Worm (Caenorhabditis elegans) whole organism, L1 larva: Measurements from ENCODE around the gene M01F1.9.

Experiments
- C04F5.9 ChIP-seq: sonication (generic microtip); optimal IDR thresholded peaks from 2 replicates; lab custom pipeline; 2016; ENCODE audit warnings: missing genetic modification characterization, missing compliant biosample characterization
- C16A3.4 ChIP-seq: fragments of 150-350 bp; optimal IDR thresholded peaks from 2 replicates; lab custom pipeline; 2014; ENCODE audit warnings: missing biosample characterization, missing genetic modification characterization
- C34B4.2 ChIP-seq: sonication (generic microtip); optimal IDR thresholded peaks from 2 replicates; lab custom pipeline; 2017; ENCODE audit warnings: mild to moderate bottlenecking, missing genetic modification characterization, missing compliant biosample characterization
- aly-2 ChIP-seq: fragments of 150-350 bp; optimal IDR thresholded peaks from 2 replicates; lab custom pipeline; 2014; ENCODE audit warnings: missing biosample characterization, missing genetic modification characterization
- blmp-1 ChIP-seq: fragments of 150-350 bp; optimal IDR thresholded peaks from 2 replicates; lab custom pipeline; 2014; ENCODE audit warnings: missing biosample characterization, missing genetic modification characterization
- ceh-63 ChIP-seq: fragments of 200-800 bp; sonication (Bioruptor generic); optimal IDR thresholded peaks from 2 replicates; lab custom pipeline; 2018; ENCODE audit warnings: mild to moderate bottlenecking, missing genetic modification characterization, missing compliant biosample characterization
- ceh-8 ChIP-seq: fragments of 200-800 bp; sonication (Bioruptor generic); optimal IDR thresholded peaks from 2 replicates; lab custom pipeline; 2018; ENCODE audit warnings: mild to moderate bottlenecking, missing genetic modification characterization, moderate library complexity, missing compliant biosample characterization
- ces-1 ChIP-seq: fragments of 150-350 bp; optimal IDR thresholded peaks from 2 replicates; lab custom pipeline; 2014; ENCODE audit warnings: missing biosample characterization, missing genetic modification reagents, missing genetic modification characterization
- dpl-1 ChIP-seq, 3 experiments: fragments of 150-350 bp in 2 of 3; sonication (generic microtip) in 1 of 3; optimal IDR thresholded peaks; 2 replicates each; lab custom pipeline; 2014 to 2017; ENCODE audit warnings: missing biosample characterization in 3 of 3, missing genetic modification characterization in 3 of 3, missing genetic modification reagents in 3 of 3
- dsc-1 ChIP-seq: sonication (generic microtip); optimal IDR thresholded peaks from 2 replicates; lab custom pipeline; 2016; ENCODE audit warnings: mild to moderate bottlenecking, missing genetic modification characterization, missing compliant biosample characterization
- efl-1 ChIP-seq, 4 experiments: fragments of 150-350 bp; optimal IDR thresholded peaks in 3 of 4; peaks in 1 of 4; 1 replicate in 1 of 4; 2 replicates in 3 of 4; lab custom pipeline; 2014; ENCODE audit warnings: missing biosample characterization in 2 of 4, missing genetic modification characterization in 2 of 4, missing genetic modification reagents in 2 of 4
- efl-3 ChIP-seq: fragments of 200-800 bp; sonication (Bioruptor generic); optimal IDR thresholded peaks from 2 replicates; lab custom pipeline; 2018; ENCODE audit warnings: mild to moderate bottlenecking, missing genetic modification characterization, missing compliant biosample characterization
- egl-13 ChIP-seq: sonication (generic microtip); optimal IDR thresholded peaks from 2 replicates; lab custom pipeline; 2016; ENCODE audit warnings: missing genotype, missing genetic modification reagents, missing genetic modification characterization, missing compliant biosample characterization
- elt-3 ChIP-seq, 6 experiments: fragments of 150-350 bp in 1 of 6; sonication (generic microtip); optimal IDR thresholded peaks; 2 replicates each; lab custom pipeline; 2017 to 2018; ENCODE audit warnings: missing biosample characterization in 6 of 6, missing genetic modification characterization in 6 of 6, inconsistent platforms in 1 of 6
- ets-5 ChIP-seq: fragments of 200-800 bp; sonication (Bioruptor generic); IDR thresholded peaks from 2 replicates; pipeline ENCODE4 v1.3.6; 2022; ENCODE audit warnings: missing genetic modification characterization, missing compliant biosample characterization
- fkh-8 ChIP-seq: sonication (generic microtip); optimal IDR thresholded peaks from 2 replicates; lab custom pipeline; 2016; ENCODE audit warnings: mild to moderate bottlenecking, missing genetic modification characterization, missing compliant biosample characterization
- fos-1 ChIP-seq: fragments of 150-350 bp; optimal IDR thresholded peaks from 2 replicates; lab custom pipeline; 2014; ENCODE audit warnings: missing biosample characterization, missing genetic modification characterization
- hlh-4 ChIP-seq: sonication (generic microtip); optimal IDR thresholded peaks from 2 replicates; lab custom pipeline; 2016; ENCODE audit warnings: mild to moderate bottlenecking, missing genetic modification characterization, missing compliant biosample characterization
- hpl-2 ChIP-seq: fragments of 150-350 bp; optimal IDR thresholded peaks from 2 replicates; lab custom pipeline; 2014; ENCODE audit warnings: missing biosample characterization, missing genetic modification reagents, missing genetic modification characterization
- isw-1 ChIP-seq: fragments of 200-800 bp; sonication (Bioruptor generic); IDR thresholded peaks from 2 replicates; pipeline ENCODE4 v1.3.6; 2022; ENCODE audit warnings: missing genetic modification characterization, missing compliant biosample characterization
- lin-14 ChIP-seq: fragments of 200-800 bp; sonication (Bioruptor generic); optimal IDR thresholded peaks from 2 replicates; lab custom pipeline; 2018; ENCODE audit warnings: mild to moderate bottlenecking, missing genetic modification characterization, moderate library complexity, missing compliant biosample characterization
- lin-35 ChIP-seq, 2 experiments: fragments of 150-350 bp; optimal IDR thresholded peaks; 2 replicates each; lab custom pipeline; 2014; ENCODE audit warnings: missing biosample characterization in 2 of 2, missing genetic modification characterization in 2 of 2, missing genetic modification reagents in 2 of 2
- lir-3 ChIP-seq: sonication (generic microtip); optimal IDR thresholded peaks from 2 replicates; lab custom pipeline; 2016; ENCODE audit warnings: mild to moderate bottlenecking, missing genetic modification characterization, moderate library complexity, missing compliant biosample characterization; ENCODE audit not compliant: poor library complexity
- mdl-1 ChIP-seq, 2 experiments: fragments of 150-350 bp; optimal IDR thresholded peaks; 2 replicates each; lab custom pipeline; 2014 to 2017; ENCODE audit warnings: missing biosample characterization in 2 of 2, missing genetic modification characterization in 2 of 2, inconsistent platforms in 1 of 2
- mef-2 ChIP-seq: fragments of 150-350 bp; optimal IDR thresholded peaks from 2 replicates; lab custom pipeline; 2014; ENCODE audit warnings: missing biosample characterization, missing genetic modification characterization
- mep-1 ChIP-seq: fragments of 150-350 bp; optimal IDR thresholded peaks from 2 replicates; lab custom pipeline; 2014; ENCODE audit warnings: missing biosample characterization, missing genetic modification characterization
- nhr-11 ChIP-seq: fragments of 150-350 bp; optimal IDR thresholded peaks from 2 replicates; lab custom pipeline; 2014; ENCODE audit warnings: missing biosample characterization, missing genetic modification characterization
- nhr-19 ChIP-seq: fragments of 200-800 bp; sonication (Bioruptor generic); conservative IDR thresholded peaks from 2 replicates; pipeline ENCODE4 v1.3.6; 2022; ENCODE audit warnings: missing genetic modification characterization, missing compliant biosample characterization
- nhr-20 ChIP-seq: sonication (generic microtip); optimal IDR thresholded peaks from 2 replicates; lab custom pipeline; 2016; ENCODE audit warnings: mild to moderate bottlenecking, missing genetic modification characterization, missing compliant biosample characterization
- nhr-237 ChIP-seq: fragments of 150-350 bp; optimal IDR thresholded peaks from 2 replicates; lab custom pipeline; 2014; ENCODE audit warnings: missing biosample characterization, missing genetic modification characterization
- nhr-28 ChIP-seq: fragments of 150-350 bp; optimal IDR thresholded peaks from 2 replicates; lab custom pipeline; 2014; ENCODE audit warnings: missing biosample characterization, missing genetic modification characterization
- nhr-47 ChIP-seq: sonication (generic microtip); optimal IDR thresholded peaks from 2 replicates; lab custom pipeline; 2016; ENCODE audit warnings: mild to moderate bottlenecking, missing genetic modification characterization, moderate library complexity, missing compliant biosample characterization
- nhr-71 ChIP-seq: sonication (generic microtip); optimal IDR thresholded peaks from 2 replicates; lab custom pipeline; 2016; ENCODE audit warnings: mild to moderate bottlenecking, missing genetic modification characterization, moderate library complexity, missing compliant biosample characterization
- nhr-84 ChIP-seq: sonication (generic microtip); optimal IDR thresholded peaks from 2 replicates; lab custom pipeline; 2017; ENCODE audit warnings: missing biosample characterization, missing genetic modification characterization
- nhr-85 ChIP-seq: sonication (generic microtip); peaks from one replicate; lab custom pipeline; 2016; ENCODE audit warnings: missing genetic modification characterization, inconsistent platforms, missing compliant biosample characterization
- pag-3 ChIP-seq: sonication (generic microtip); optimal IDR thresholded peaks from 2 replicates; lab custom pipeline; 2017; ENCODE audit warnings: missing genetic modification characterization, mild to moderate bottlenecking, missing compliant biosample characterization, antibody characterized with exemption, borderline replicate concordance; ENCODE audit not compliant: insufficient read depth
- pqm-1 ChIP-seq: sonication (generic microtip); optimal IDR thresholded peaks from 3 replicates; lab custom pipeline; 2017; ENCODE audit warnings: missing biosample characterization, missing genetic modification characterization
- rnt-1 ChIP-seq: sonication (generic microtip); optimal IDR thresholded peaks from 2 replicates; lab custom pipeline; 2016; ENCODE audit warnings: mild to moderate bottlenecking, missing genetic modification characterization, moderate library complexity, missing compliant biosample characterization
- sup-37 ChIP-seq: fragments of 200-800 bp; sonication (Bioruptor generic); optimal IDR thresholded peaks from 2 replicates; lab custom pipeline; 2018; ENCODE audit warnings: mild to moderate bottlenecking, missing genetic modification characterization, missing compliant biosample characterization
- tlp-1 ChIP-seq: fragments of 150-350 bp; optimal IDR thresholded peaks from 2 replicates; lab custom pipeline; 2014; ENCODE audit warnings: missing biosample characterization, missing genetic modification characterization
- unc-62 ChIP-seq: fragments of 150-350 bp; optimal IDR thresholded peaks from 2 replicates; lab custom pipeline; 2014; ENCODE audit warnings: missing biosample characterization, missing genetic modification reagents, missing genetic modification characterization
- unc-86 ChIP-seq: sonication (generic microtip); optimal IDR thresholded peaks from 2 replicates; lab custom pipeline; 2016; ENCODE audit warnings: missing genetic modification characterization, missing compliant biosample characterization
- unc-98 ChIP-seq: fragments of 200-800 bp; sonication (Bioruptor generic); IDR thresholded peaks from 2 replicates; pipeline ENCODE4 v1.3.6; 2022; ENCODE audit warnings: missing genetic modification characterization, missing compliant biosample characterization
- vab-15 ChIP-seq: sonication (generic microtip); optimal IDR thresholded peaks from 2 replicates; lab custom pipeline; 2017; ENCODE audit warnings: missing genotype, mild to moderate bottlenecking, missing genetic modification characterization, missing compliant biosample characterization
- xbp-1 ChIP-seq: sonication (generic microtip); optimal IDR thresholded peaks from 2 replicates; lab custom pipeline; 2016; ENCODE audit warnings: missing genetic modification characterization, missing compliant biosample characterization
- zag-1 ChIP-seq: fragments of 150-350 bp; optimal IDR thresholded peaks from 2 replicates; lab custom pipeline; 2014; ENCODE audit warnings: missing biosample characterization, missing genetic modification characterization
- zip-4 ChIP-seq: fragments of 200-800 bp; sonication (Bioruptor generic); optimal IDR thresholded peaks from 2 replicates; lab custom pipeline; 2018; ENCODE audit warnings: mild to moderate bottlenecking, missing genetic modification characterization, moderate library complexity, missing compliant biosample characterization
- ztf-4 ChIP-seq: fragments of 150-350 bp; optimal IDR thresholded peaks from 2 replicates; lab custom pipeline; 2014; ENCODE audit warnings: missing biosample characterization, missing genetic modification characterization

Gene M01F1.9

ce11 chrIII:3541539-3541938 lies 42.7 kb upstream of the M01F1.9 start, which contains the start of gene ben-1:
ben-1 (minus strand) TSS chrIII:3541639.
- TF ChIP-seq dsc-1 (no peak), nhr-85 (tag; lab: Kevin White, UChicago) (peak; percentile 28), sup-37 (GFP tag; lab: Kevin White, UChicago) (no peak)

- TF ChIP-seq C34B4.2 (tag; lab: Kevin White, UChicago) = no peak
- no peak for TF ChIP-seq C16A3.4
- TF ChIP-seq nhr-85 (tag; lab: Kevin White, UChicago) = no peak
- no peak for TF ChIP-seq pqm-1 (tag; lab: Kevin White, UChicago)
- TF ChIP-seq sup-37 (GFP tag; lab: Kevin White, UChicago) = no peak
- TF ChIP-seq unc-86 (tag; lab: Kevin White, UChicago) = no peak
- no peak for TF ChIP-seq hlh-4 (tag; lab: Kevin White, UChicago)
- no peak for TF ChIP-seq mef-2 (tag; lab: Kevin White, UChicago)
- no peak for TF ChIP-seq dpl-1 (GFP tag; optimal IDR thresholded peaks at IDR 0.05; lab: Kevin White, UChicago)
- TF ChIP-seq zag-1 (tag; lab: Kevin White, UChicago) = no peak
- TF ChIP-seq xbp-1 = no peak
- TF ChIP-seq rnt-1 (tag; lab: Kevin White, UChicago) = no peak
- TF ChIP-seq elt-3 (tag; optimal IDR thresholded peaks at IDR 0.05; lab: Kevin White, UChicago) = no peak
Observed at ce11 chrIII:3541093-3541492, 42.2 kb upstream of the M01F1.9 start.

- TF ChIP-seq C04F5.9 (tag; lab: Kevin White, UChicago) = peak; percentile 36
- peak; percentile 35 for TF ChIP-seq egl-13
- TF ChIP-seq nhr-85 (tag; lab: Kevin White, UChicago) = peak; percentile 87
- no peak for TF ChIP-seq ces-1 (GFP tag; lab: Kevin White, UChicago)
- peak; percentile 85 for TF ChIP-seq nhr-47 (tag; lab: Kevin White, UChicago)
- TF ChIP-seq ceh-63 (GFP tag; lab: Kevin White, UChicago) = no peak
- peak; percentile 84 for TF ChIP-seq fkh-8
- peak; percentile 34 for TF ChIP-seq ceh-8 (GFP tag; lab: Kevin White, UChicago)
- TF ChIP-seq efl-3 (GFP tag; lab: Kevin White, UChicago) = no peak
- TF ChIP-seq nhr-20 (tag; lab: Kevin White, UChicago) = peak; percentile 84
- TF ChIP-seq C16A3.4 = peak; percentile 80
- peak; percentile 31 for TF ChIP-seq nhr-237 (tag; lab: Kevin White, UChicago)
- TF ChIP-seq tlp-1 (tag; lab: Kevin White, UChicago) = no peak
- peak; percentile 33 for TF ChIP-seq blmp-1
- peak; percentile 75 for TF ChIP-seq nhr-19
- TF ChIP-seq unc-98 (GFP tag; lab: Robert Waterston, UW) = peak; percentile 70
- TF ChIP-seq zip-4 = no peak
- no peak for TF ChIP-seq mdl-1 (tag; optimal IDR thresholded peaks at IDR 0.05; lab: Kevin White, UChicago)
- peak; percentile 73 for TF ChIP-seq mep-1
- peak; percentile 59 to 85 for TF ChIP-seq lin-35 (GFP tag; optimal IDR thresholded peaks at IDR 0.05; lab: Kevin White, UChicago)
- TF ChIP-seq ets-5 (GFP tag; lab: Robert Waterston, UW) = no peak
- no peak for TF ChIP-seq vab-15 (tag; lab: Kevin White, UChicago)
- TF ChIP-seq lin-14 (GFP tag; lab: Kevin White, UChicago) = peak; percentile 75
- TF ChIP-seq nhr-84 (tag; lab: Kevin White, UChicago) = no peak
- TF ChIP-seq ztf-4 = no peak
- peak; percentile 78 for TF ChIP-seq lir-3 (tag; lab: Kevin White, UChicago)
- TF ChIP-seq rnt-1 (tag; lab: Kevin White, UChicago) = peak; percentile 80
- TF ChIP-seq fos-1 (tag; lab: Kevin White, UChicago) = peak; percentile 59
- no peak for TF ChIP-seq nhr-28 (tag; lab: Kevin White, UChicago)
- peak; percentile 63 for TF ChIP-seq isw-1
- no peak for TF ChIP-seq unc-62 (GFP tag; lab: Kevin White, UChicago)
- TF ChIP-seq pag-3 (tag; lab: Kevin White, UChicago) = no peak
- TF ChIP-seq hpl-2 = peak; percentile 49
- TF ChIP-seq efl-1 (optimal IDR thresholded peaks at IDR 0.05; lab: Kevin White, UChicago) = peak; percentile 63 to 67
- peak; percentile 66 to 96 for TF ChIP-seq efl-1 (GFP tag; optimal IDR thresholded peaks at IDR 0.05 in 1 of 2; lab: Kevin White, UChicago)
- peak; percentile 81 for TF ChIP-seq xbp-1
- TF ChIP-seq nhr-11 (tag; lab: Kevin White, UChicago) = no peak
- TF ChIP-seq nhr-71 (tag; lab: Kevin White, UChicago) = peak; percentile 86
- no peak for TF ChIP-seq aly-2 (tag; lab: Kevin White, UChicago)
Observed at ce11 chrIII:3540424-3540823, 41.6 kb upstream of the M01F1.9 start.
